Worm (Caenorhabditis elegans) whole organism, mixed stage, embryonic: ENCODE measurements around the gene C06B3.16.

Experiments used
- ceh-43 ChIP-seq: fragments of 200-800 bp; sonication (Bioruptor generic); optimal IDR thresholded peaks from 2 replicates; lab custom pipeline; 2018; ENCODE audit warnings: mild to moderate bottlenecking, missing genetic modification characterization, moderate library complexity, missing compliant biosample characterization
- nhr-12 ChIP-seq: fragments of 150-350 bp; optimal IDR thresholded peaks from 2 replicates; lab custom pipeline; 2014; ENCODE audit warnings: missing biosample characterization, missing genetic modification characterization
- nhr-237 ChIP-seq: fragments of 150-350 bp; optimal IDR thresholded peaks from 2 replicates; lab custom pipeline; 2014; ENCODE audit warnings: missing biosample characterization, missing genetic modification characterization
- pha-4 ChIP-seq: fragments of 150-350 bp; optimal IDR thresholded peaks from 2 replicates; lab custom pipeline; 2018; ENCODE audit warnings: missing biosample characterization, missing genetic modification reagents, missing genetic modification characterization
- snpc-4 ChIP-seq: fragments of 150-350 bp; optimal IDR thresholded peaks from 2 replicates; lab custom pipeline; 2014; ENCODE audit warnings: missing biosample characterization, missing genetic modification characterization
- unc-62 ChIP-seq: fragments of 150-350 bp; optimal IDR thresholded peaks from 2 replicates; lab custom pipeline; 2014; ENCODE audit warnings: missing biosample characterization, missing genetic modification reagents, missing genetic modification characterization
- ztf-11 ChIP-seq: fragments of 150-350 bp; optimal IDR thresholded peaks from 2 replicates; lab custom pipeline; 2014; ENCODE audit warnings: missing biosample characterization, missing genetic modification characterization

DNA sequence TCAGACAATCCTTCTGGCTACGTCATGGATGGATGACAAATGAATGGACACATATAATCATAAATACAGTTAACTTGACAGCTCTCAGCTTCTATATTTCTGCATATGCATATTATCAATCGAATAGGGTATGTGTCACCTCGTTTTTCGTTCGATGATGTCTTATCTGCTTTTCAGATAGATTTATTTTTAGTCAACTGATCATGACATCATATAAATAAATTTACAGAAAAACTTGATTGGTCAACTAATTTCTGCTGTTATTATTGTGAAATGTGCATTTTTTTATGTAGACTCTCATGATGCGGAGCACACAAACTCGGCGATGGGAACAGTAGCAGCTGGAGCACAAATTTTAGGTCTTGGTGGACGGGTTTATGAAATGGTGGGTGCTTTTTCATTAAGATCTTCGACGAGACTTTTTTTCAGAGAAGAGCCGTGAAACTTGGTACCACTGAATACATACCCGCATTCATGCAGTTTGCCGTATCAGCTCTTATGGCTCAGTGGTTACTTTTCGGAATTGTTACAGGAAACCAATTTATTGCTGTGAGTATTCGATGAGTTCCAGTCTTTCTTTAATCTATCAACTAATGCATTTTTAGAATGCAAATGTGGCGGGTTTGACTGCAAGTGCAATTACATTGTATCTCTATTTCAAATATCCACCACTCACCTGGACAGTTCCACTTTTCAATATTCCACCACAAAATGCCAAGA is 24.2 kb downstream of the C06B3.16 start:
- TF ChIP-seq ceh-43 (GFP tag; lab: Kevin White, UChicago) (no peak), nhr-12 (tag; lab: Kevin White, UChicago) (no peak), snpc-4 (no peak), unc-62 (GFP tag; lab: Kevin White, UChicago) (no peak), ztf-11 (no peak), pha-4 (no peak), nhr-237 (tag; lab: Kevin White, UChicago) (no peak)
